Fruit fly (Drosophila melanogaster): ENCODE data around the gene Cka.

The Cka gene

dm6 chr2L:8071112-8071976, 40.8 kb downstream of the Cka start, which contains the start of gene poe:
TSS of gene poe (minus strand) at chr2L:8071624.
- TF ChIP-seq Crg-1 (GFP tag; optimal IDR thresholded peaks at IDR 0.05) (peak; percentile 34), CG11617 (GFP tag; optimal IDR thresholded peaks at IDR 0.05) (peak; percentile 75), ovo (GFP tag; optimal IDR thresholded peaks at IDR 0.05) (peak; percentile 14), cnc (optimal IDR thresholded peaks at IDR 0.05) (peak; percentile 92 to 98), CG7101 (tag; optimal IDR thresholded peaks at IDR 0.05) (peak; percentile 64), tj (GFP tag; optimal IDR thresholded peaks at IDR 0.05) (peak; percentile 15), toe (GFP tag; optimal IDR thresholded peaks at IDR 0.05) (no peak), Mnt (GFP tag; optimal IDR thresholded peaks at IDR 0.05) (peak; percentile 28), CG7045 (GFP tag; optimal IDR thresholded peaks at IDR 0.05) (no peak), CG33017 (tag; optimal IDR thresholded peaks at IDR 0.05) (peak; percentile 63), cic (GFP tag; optimal IDR thresholded peaks at IDR 0.05) (peak; percentile 15), bab1 (GFP tag; optimal IDR thresholded peaks at IDR 0.05) (peak; percentile 67), CG1620 (GFP tag; optimal IDR thresholded peaks at IDR 0.05) (no peak), pad (GFP tag; optimal IDR thresholded peaks at IDR 0.05) (peak; percentile 5), CG12768 (GFP tag; optimal IDR thresholded peaks at IDR 0.05) (peak; percentile 40), kay (GFP tag; ENCODE audit: borderline replicate concordance) (no peak), CG14711 (tag; optimal IDR thresholded peaks at IDR 0.05) (peak; percentile 77), Clk (GFP tag; optimal IDR thresholded peaks at IDR 0.05) (no peak)

DNA sequence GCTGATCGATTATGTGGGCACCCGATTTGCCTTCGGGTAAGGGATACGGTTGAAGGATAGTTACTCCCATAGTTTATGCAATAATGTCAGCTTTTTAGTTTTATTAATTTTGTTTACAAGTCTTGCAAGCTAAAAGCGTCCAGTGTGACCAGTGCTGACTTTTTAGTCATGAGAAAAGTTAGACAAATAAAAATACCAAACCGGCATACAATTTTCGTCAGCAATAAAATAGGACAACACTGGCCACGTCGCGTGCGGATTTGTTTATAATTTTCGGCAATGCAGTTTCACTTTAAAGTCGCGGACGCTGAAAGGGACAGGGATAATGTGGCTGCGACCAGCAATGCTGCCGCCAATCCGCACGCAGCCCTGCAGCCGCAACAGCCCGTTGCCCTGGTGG, 42.2 kb downstream of the Cka start, which contains the start of the genes MED20 and Trf:
Gene MED20 (minus strand): TSS at position 157 of the 400 bp plus-strand sequence.
Gene Trf (plus strand): TSS at position 204 of the 400 bp plus-strand sequence.
- peak; percentile 37 for TF ChIP-seq bab1 (GFP tag; optimal IDR thresholded peaks at IDR 0.05)
- no peak for TF ChIP-seq CG14711 (tag; optimal IDR thresholded peaks at IDR 0.05)
- no peak for TF ChIP-seq Crg-1 (GFP tag; optimal IDR thresholded peaks at IDR 0.05)
- TF ChIP-seq Mnt (GFP tag; optimal IDR thresholded peaks at IDR 0.05): peak; percentile 83

DNA sequence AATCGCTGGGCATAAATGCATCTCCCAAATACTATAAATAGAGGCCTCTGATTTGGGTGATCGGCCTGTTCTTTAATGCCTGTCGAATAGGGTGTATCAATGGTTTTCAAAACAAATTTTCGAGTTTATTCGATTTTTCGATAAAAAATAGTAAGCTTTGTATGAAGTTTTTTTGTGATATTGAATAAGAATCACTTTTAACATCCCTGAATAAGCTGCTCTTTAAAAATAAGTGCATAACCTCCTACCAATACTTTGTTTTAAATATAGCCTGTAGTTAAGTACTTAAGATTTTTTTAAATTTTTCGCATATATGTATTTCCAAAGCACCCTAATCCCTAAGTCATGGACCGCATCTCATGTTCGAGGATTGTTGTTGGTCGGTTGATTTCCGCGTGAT, 50.1 kb downstream of the Cka start:
- no peak for TF ChIP-seq pad (GFP tag; optimal IDR thresholded peaks at IDR 0.05)
- TF ChIP-seq CG7101 (tag; optimal IDR thresholded peaks at IDR 0.05): no peak
- TF ChIP-seq CG14711 (tag; optimal IDR thresholded peaks at IDR 0.05): no peak
- no peak for TF ChIP-seq Mnt (GFP tag; optimal IDR thresholded peaks at IDR 0.05)
- TF ChIP-seq CG1620 (GFP tag; optimal IDR thresholded peaks at IDR 0.05): no peak
- TF ChIP-seq cnc (optimal IDR thresholded peaks at IDR 0.05): no peak
- no peak for TF ChIP-seq tj (GFP tag; optimal IDR thresholded peaks at IDR 0.05)
- no peak for TF ChIP-seq ovo (GFP tag; optimal IDR thresholded peaks at IDR 0.05)

dm6 chr2L:8081640-8082485, 51.3 kb downstream of the Cka start:
- TF ChIP-seq pad (GFP tag; optimal IDR thresholded peaks at IDR 0.05) (no peak), Hr96 (GFP tag; optimal IDR thresholded peaks at IDR 0.05) (no peak), kay (GFP tag; ENCODE audit: borderline replicate concordance) (no peak), CG33017 (tag; optimal IDR thresholded peaks at IDR 0.05) (peak; percentile 63), CG14711 (tag; optimal IDR thresholded peaks at IDR 0.05) (peak; percentile 50), tj (GFP tag; optimal IDR thresholded peaks at IDR 0.05) (peak; percentile 24), Mnt (GFP tag; optimal IDR thresholded peaks at IDR 0.05) (no peak), toe (GFP tag; optimal IDR thresholded peaks at IDR 0.05) (no peak), CG5204 (GFP tag; optimal IDR thresholded peaks at IDR 0.05) (no peak), bab1 (GFP tag; optimal IDR thresholded peaks at IDR 0.05) (no peak), cnc (optimal IDR thresholded peaks at IDR 0.05) (no peak), Crg-1 (GFP tag; optimal IDR thresholded peaks at IDR 0.05) (no peak), CG7045 (GFP tag; optimal IDR thresholded peaks at IDR 0.05) (no peak), CG1620 (GFP tag; optimal IDR thresholded peaks at IDR 0.05) (no peak), Clk (GFP tag; optimal IDR thresholded peaks at IDR 0.05) (no peak), cic (GFP tag; optimal IDR thresholded peaks at IDR 0.05) (no peak), CG11617 (GFP tag; optimal IDR thresholded peaks at IDR 0.05) (peak; percentile 77), ovo (GFP tag; optimal IDR thresholded peaks at IDR 0.05) (no peak), CG12768 (GFP tag; optimal IDR thresholded peaks at IDR 0.05) (no peak), CG7101 (tag; optimal IDR thresholded peaks at IDR 0.05) (peak; percentile 57)

dm6 chr2L:8082692-8083412, 52.3 kb downstream of the Cka start, which contains the start of gene Mcr:
TSS of gene Mcr (minus strand) at chr2L:8082982.
- TF ChIP-seq kay (GFP tag; ENCODE audit: borderline replicate concordance): no peak
- TF ChIP-seq CG7045 (GFP tag; optimal IDR thresholded peaks at IDR 0.05): no peak
- TF ChIP-seq tj (GFP tag; optimal IDR thresholded peaks at IDR 0.05): peak; percentile 4
- no peak for TF ChIP-seq Hr96 (GFP tag; optimal IDR thresholded peaks at IDR 0.05)
- peak; percentile 33 for TF ChIP-seq pad (GFP tag; optimal IDR thresholded peaks at IDR 0.05)
- no peak for TF ChIP-seq Clk (GFP tag; optimal IDR thresholded peaks at IDR 0.05)
- peak; percentile 42 for TF ChIP-seq bab1 (GFP tag; optimal IDR thresholded peaks at IDR 0.05)

- TF ChIP-seq toe (GFP tag; optimal IDR thresholded peaks at IDR 0.05) (no peak), Hr96 (GFP tag; optimal IDR thresholded peaks at IDR 0.05) (no peak), CG14711 (tag; optimal IDR thresholded peaks at IDR 0.05) (no peak), CG7045 (GFP tag; optimal IDR thresholded peaks at IDR 0.05) (no peak), CG5204 (GFP tag; optimal IDR thresholded peaks at IDR 0.05) (no peak), CG33017 (tag; optimal IDR thresholded peaks at IDR 0.05) (no peak), Mnt (GFP tag; optimal IDR thresholded peaks at IDR 0.05) (no peak), pad (GFP tag; optimal IDR thresholded peaks at IDR 0.05) (no peak)
These were observed 52.7 kb downstream of the Cka start, which contains the start of gene Bsg for dm6 chr2L:8083413-8083426. TSS of gene Bsg (plus strand) at chr2L:8083420.
